Worm (Caenorhabditis elegans) whole organism, young adult: ENCODE data around the gene aexr-3.

Source experiments
- B0035.1 ChIP-seq: sonication (generic microtip); optimal IDR thresholded peaks from 2 replicates; lab custom pipeline; 2016; ENCODE audit warnings: missing genetic modification characterization, mild to moderate bottlenecking, missing compliant biosample characterization, missing genotype, missing genetic modification reagents
- B0336.3 ChIP-seq: fragments of 200-800 bp; sonication (Bioruptor generic); IDR thresholded peaks from 2 replicates; pipeline ENCODE4 v1.3.6; 2022; ENCODE audit warnings: missing genetic modification characterization, missing compliant biosample characterization
- F22D6.2 ChIP-seq: sonication (generic microtip); optimal IDR thresholded peaks from 2 replicates; lab custom pipeline; 2016; ENCODE audit warnings: mild to moderate bottlenecking, missing genetic modification characterization, missing compliant biosample characterization
- F39B2.1 ChIP-seq: fragments of 200-800 bp; sonication (Bioruptor generic); IDR thresholded peaks from 2 replicates; pipeline ENCODE4 v1.3.6; 2022; ENCODE audit warnings: missing genetic modification reagents, missing genetic modification characterization, missing compliant biosample characterization
- F49E8.2 ChIP-seq: sonication (generic microtip); optimal IDR thresholded peaks from 3 replicates; lab custom pipeline; 2017; ENCODE audit warnings: missing genetic modification characterization, mild to moderate bottlenecking, missing compliant biosample characterization, antibody characterized with exemption, moderate library complexity; ENCODE audit not compliant: insufficient read depth
- F57C9.4 ChIP-seq: sonication (generic microtip); optimal IDR thresholded peaks from 2 replicates; lab custom pipeline; 2017; ENCODE audit warnings: mild to moderate bottlenecking, missing genetic modification characterization, missing compliant biosample characterization
- Y53F4B.3 ChIP-seq: fragments of 200-800 bp; sonication (Bioruptor generic); IDR thresholded peaks from 2 replicates; pipeline ENCODE4 v1.3.6; 2022; ENCODE audit warnings: missing genetic modification reagents, missing genetic modification characterization, missing compliant biosample characterization
- Y53G8AR.9 ChIP-seq: fragments of 200-800 bp; sonication (Bioruptor generic); conservative IDR thresholded peaks from 2 replicates; pipeline ENCODE4 v1.3.6; 2022; ENCODE audit warnings: missing genetic modification reagents, missing genetic modification characterization, missing compliant biosample characterization
- Y95B8A.8 ChIP-seq: fragments of 200-800 bp; sonication (Bioruptor generic); IDR thresholded peaks from 2 replicates; pipeline ENCODE4 v1.3.6; 2022; ENCODE audit warnings: missing genetic modification reagents, missing genetic modification characterization, missing compliant biosample characterization
- ZK185.1 ChIP-seq: sonication (generic microtip); optimal IDR thresholded peaks from 2 replicates; lab custom pipeline; 2016; ENCODE audit warnings: mild to moderate bottlenecking, missing genetic modification characterization, missing compliant biosample characterization; ENCODE audit not compliant: poor library complexity, severe bottlenecking
- aptf-3 ChIP-seq: fragments of 200-800 bp; sonication (Bioruptor generic); IDR thresholded peaks from 2 replicates; pipeline ENCODE4 v1.3.6; 2022; ENCODE audit warnings: missing genetic modification characterization, missing compliant biosample characterization
- athp-1 ChIP-seq: sonication (generic microtip); optimal IDR thresholded peaks from 2 replicates; lab custom pipeline; 2017; ENCODE audit warnings: mild to moderate bottlenecking, missing genetic modification characterization, missing compliant biosample characterization
- cebp-1 ChIP-seq, 2 experiments: fragments of 200-800 bp in 1 of 2; sonication (Bioruptor generic) in 1 of 2; sonication (generic microtip) in 1 of 2; IDR thresholded peaks in 1 of 2; optimal IDR thresholded peaks in 1 of 2; 2 replicates each; pipeline versions ENCODE4 v1.3.6 to Lab custom; 2017 to 2022; ENCODE audit warnings: missing compliant biosample characterization in 2 of 2, missing genetic modification characterization in 2 of 2, mild to moderate bottlenecking in 1 of 2, missing genetic modification reagents in 1 of 2, moderate library complexity in 1 of 2
- ceh-27 ChIP-seq: fragments of 200-800 bp; sonication (Bioruptor generic); optimal IDR thresholded peaks from 2 replicates; lab custom pipeline; 2018; ENCODE audit warnings: mild to moderate bottlenecking, missing genetic modification characterization, moderate library complexity, missing compliant biosample characterization
- ceh-40 ChIP-seq: fragments of 200-800 bp; sonication (Bioruptor generic); IDR thresholded peaks from 2 replicates; pipeline ENCODE4 v1.3.6; 2022; ENCODE audit warnings: missing genetic modification characterization, missing compliant biosample characterization
- dox-1 ChIP-seq: fragments of 200-800 bp; sonication (Bioruptor generic); IDR thresholded peaks from 2 replicates; pipeline ENCODE4 v1.3.6; 2022; ENCODE audit warnings: missing genetic modification reagents, missing genetic modification characterization, missing compliant biosample characterization
- efl-1 ChIP-seq: fragments of 150-350 bp; optimal IDR thresholded peaks from 2 replicates; lab custom pipeline; 2014; ENCODE audit warnings: missing biosample characterization, missing genetic modification reagents, missing genetic modification characterization
- egl-44 ChIP-seq: fragments of 200-800 bp; sonication (Bioruptor generic); IDR thresholded peaks from 2 replicates; pipeline ENCODE4 v1.3.6; 2022; ENCODE audit warnings: missing genetic modification reagents, missing genetic modification characterization, missing compliant biosample characterization
- egrh-3 ChIP-seq: fragments of 200-800 bp; sonication (Bioruptor generic); IDR thresholded peaks from 2 replicates; pipeline ENCODE4 v1.3.6; 2022; ENCODE audit warnings: missing genetic modification reagents, missing genetic modification characterization, missing compliant biosample characterization
- him-1 ChIP-seq: sonication (generic microtip); optimal IDR thresholded peaks from 2 replicates; lab custom pipeline; 2016; ENCODE audit warnings: missing genotype, missing genetic modification reagents, missing genetic modification characterization, missing compliant biosample characterization
- hmg-1.2 ChIP-seq: fragments of 200-800 bp; sonication (Bioruptor generic); IDR thresholded peaks from 2 replicates; pipeline ENCODE4 v1.3.6; 2022; ENCODE audit warnings: missing genetic modification reagents, missing genetic modification characterization, missing compliant biosample characterization
- hmg-20 ChIP-seq: fragments of 200-800 bp; sonication (Bioruptor generic); IDR thresholded peaks from 2 replicates; pipeline ENCODE4 v1.3.6; 2022; ENCODE audit warnings: missing genetic modification reagents, missing genetic modification characterization, missing compliant biosample characterization
- let-607 ChIP-seq, 2 experiments: fragments of 200-800 bp in 1 of 2; sonication (Bioruptor generic) in 1 of 2; sonication (generic microtip) in 1 of 2; optimal IDR thresholded peaks; 2 replicates each; lab custom pipeline; 2016 to 2018; ENCODE audit warnings: mild to moderate bottlenecking in 2 of 2, missing compliant biosample characterization in 2 of 2, missing genetic modification characterization in 2 of 2, moderate library complexity in 2 of 2, missing genotype in 1 of 2
- lin-26 ChIP-seq: fragments of 200-800 bp; sonication (Bioruptor generic); IDR thresholded peaks from 2 replicates; pipeline ENCODE4 v1.3.6; 2022; ENCODE audit warnings: missing genetic modification reagents, missing genetic modification characterization, missing compliant biosample characterization
- lin-54 ChIP-seq: fragments of 200-800 bp; sonication (Bioruptor generic); optimal IDR thresholded peaks from 2 replicates; lab custom pipeline; 2018; ENCODE audit warnings: mild to moderate bottlenecking, missing genetic modification characterization, missing compliant biosample characterization
- madf-10 ChIP-seq: sonication (generic microtip); optimal IDR thresholded peaks from 2 replicates; lab custom pipeline; 2016; ENCODE audit warnings: mild to moderate bottlenecking, missing genetic modification characterization, missing compliant biosample characterization
- mxl-1 ChIP-seq: sonication (generic microtip); optimal IDR thresholded peaks from 2 replicates; lab custom pipeline; 2016; ENCODE audit warnings: missing genetic modification characterization, missing compliant biosample characterization
- nhr-120 ChIP-seq: fragments of 200-800 bp; sonication (Bioruptor generic); IDR thresholded peaks from 2 replicates; pipeline ENCODE4 v1.3.6; 2022; ENCODE audit warnings: missing genetic modification characterization, missing compliant biosample characterization
- nhr-80 ChIP-seq: sonication (generic microtip); optimal IDR thresholded peaks from 2 replicates; lab custom pipeline; 2016; ENCODE audit warnings: missing genetic modification characterization, missing compliant biosample characterization
- rec-8 ChIP-seq, 2 experiments: sonication (generic microtip); optimal IDR thresholded peaks; 2 replicates each; lab custom pipeline; 2016; ENCODE audit warnings: mild to moderate bottlenecking in 2 of 2, missing genetic modification characterization in 2 of 2, missing genetic modification reagents in 2 of 2, missing genotype in 2 of 2, missing biosample characterization in 1 of 2, missing compliant biosample characterization in 1 of 2, moderate library complexity in 1 of 2
- repo-1 ChIP-seq: sonication (generic microtip); optimal IDR thresholded peaks from 2 replicates; lab custom pipeline; 2017; ENCODE audit warnings: mild to moderate bottlenecking, missing genetic modification characterization, missing compliant biosample characterization
- rpc-1 ChIP-seq, 2 experiments: fragments of 150-350 bp in 1 of 2; sonication (generic microtip) in 1 of 2; optimal IDR thresholded peaks; 2 replicates each; lab custom pipeline; 2014 to 2018; ENCODE audit warnings: missing biosample characterization in 1 of 2, missing genetic modification characterization in 1 of 2, missing genetic modification reagents in 1 of 2, missing genotype in 1 of 2
- snpc-1.1 ChIP-seq: sonication (generic microtip); optimal IDR thresholded peaks from 2 replicates; lab custom pipeline; 2017; ENCODE audit warnings: missing genetic modification characterization, mild to moderate bottlenecking, missing compliant biosample characterization, antibody characterized with exemption, moderate library complexity, missing genotype, missing genetic modification reagents; ENCODE audit not compliant: insufficient read depth
- snpc-1.3 ChIP-seq: sonication (generic microtip); optimal IDR thresholded peaks from 2 replicates; lab custom pipeline; 2017; ENCODE audit warnings: missing genetic modification characterization, mild to moderate bottlenecking, missing compliant biosample characterization, antibody characterized with exemption, moderate library complexity, missing genotype, missing genetic modification reagents; ENCODE audit not compliant: insufficient read depth
- snpc-3.4 ChIP-seq: sonication (generic microtip); optimal IDR thresholded peaks from 2 replicates; lab custom pipeline; 2017; ENCODE audit warnings: missing genetic modification characterization, mild to moderate bottlenecking, missing compliant biosample characterization, antibody characterized with exemption, moderate library complexity, missing genotype, missing genetic modification reagents
- snpc-4 ChIP-seq, 5 experiments: fragments of 150-350 bp in 1 of 5; sonication (generic microtip) in 4 of 5; optimal IDR thresholded peaks; 2 replicates each; lab custom pipeline; 2014 to 2018; ENCODE audit warnings: missing genetic modification characterization in 5 of 5, missing biosample characterization in 3 of 5, antibody characterized with exemption in 2 of 5, mild to moderate bottlenecking in 2 of 5, missing compliant biosample characterization in 2 of 5, missing genotype in 2 of 5, moderate library complexity in 2 of 5, missing genetic modification reagents in 1 of 5
- tbp1 ChIP-seq: fragments of 200-800 bp; sonication (Bioruptor generic); optimal IDR thresholded peaks from 2 replicates; lab custom pipeline; 2018; ENCODE audit warnings: mild to moderate bottlenecking, missing genetic modification characterization, missing compliant biosample characterization
- tbx-9 ChIP-seq: sonication (generic microtip); optimal IDR thresholded peaks from 2 replicates; lab custom pipeline; 2016; ENCODE audit warnings: borderline replicate concordance, missing genetic modification characterization, inconsistent platforms, missing compliant biosample characterization
- zim-3 ChIP-seq: sonication (generic microtip); optimal IDR thresholded peaks from 2 replicates; lab custom pipeline; 2017; ENCODE audit warnings: mild to moderate bottlenecking, missing genetic modification characterization, moderate library complexity, missing compliant biosample characterization
- ztf-18 ChIP-seq: sonication (generic microtip); optimal IDR thresholded peaks from 2 replicates; lab custom pipeline; 2016; ENCODE audit warnings: missing genotype, mild to moderate bottlenecking, missing genetic modification characterization, missing compliant biosample characterization
- ztf-28 ChIP-seq: fragments of 200-800 bp; sonication (Bioruptor generic); IDR thresholded peaks from 2 replicates; pipeline ENCODE4 v1.3.6; 2022; ENCODE audit warnings: missing genetic modification reagents, missing genetic modification characterization, missing compliant biosample characterization

aexr-3 gene

DNA sequence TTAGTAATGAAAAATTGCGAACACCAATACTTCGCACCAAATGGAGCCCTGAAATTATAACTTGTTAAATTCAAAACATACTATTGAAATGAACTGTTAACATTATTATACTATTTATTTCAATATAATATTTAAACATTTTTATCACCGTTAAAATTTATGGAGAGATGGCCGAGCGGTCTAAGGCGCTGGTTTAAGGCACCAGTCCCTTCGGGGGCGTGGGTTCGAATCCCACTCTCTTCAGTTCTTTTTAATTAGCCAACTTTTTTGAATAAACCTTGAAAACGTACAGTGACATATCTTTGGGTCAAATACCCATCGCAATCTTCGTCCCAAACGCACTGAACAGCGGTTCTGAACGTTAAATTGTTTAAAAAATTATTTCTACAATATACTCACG, 21.6 kb downstream of the aexr-3 start (continued):
- TF ChIP-seq tbx-9 (tag; lab: Kevin White, UChicago), result no peak
- peak; percentile 35 for TF ChIP-seq repo-1 (tag; lab: Kevin White, UChicago)
- TF ChIP-seq mxl-1 (tag; lab: Kevin White, UChicago), result peak; percentile 20
- TF ChIP-seq tbp1 (GFP tag; lab: Kevin White, UChicago), result peak; percentile 89
- no peak for TF ChIP-seq cebp-1 (GFP tag; IDR thresholded peaks at IDR 0.05; lab: Robert Waterston, UW)
- TF ChIP-seq cebp-1 (tag; optimal IDR thresholded peaks at IDR 0.05; lab: Kevin White, UChicago), result peak; percentile 43
- no peak for TF ChIP-seq hmg-20 (GFP tag; lab: Robert Waterston, UW)
- TF ChIP-seq let-607 (tag; optimal IDR thresholded peaks at IDR 0.05; lab: Kevin White, UChicago), result peak in 1 of 2 experiments; percentile 18
- no peak for TF ChIP-seq ztf-28 (GFP tag; lab: Robert Waterston, UW)
- TF ChIP-seq egl-44, result 0 out of 2 replicates have a peak, but pooled peaks have one; percentile 58
- TF ChIP-seq hmg-1.2, result peak; percentile 53
- 0 out of 2 replicates have a peak, but pooled peaks have one; percentile 26 for TF ChIP-seq nhr-120
- TF ChIP-seq Y53G8AR.9 (GFP tag; lab: Robert Waterston, UW), result no peak; the same call in 1 of the 2 replicates
- no peak for TF ChIP-seq athp-1 (tag; lab: Kevin White, UChicago)
- TF ChIP-seq F39B2.1 (GFP tag; lab: Robert Waterston, UW), result no peak
- TF ChIP-seq B0336.3 (GFP tag; lab: Robert Waterston, UW), result no peak
- TF ChIP-seq ceh-40 (GFP tag; lab: Robert Waterston, UW), result peak; percentile 75; the same call in 1 of the 2 replicates
- TF ChIP-seq snpc-3.4 (tag; lab: Kevin White, UChicago), result peak; percentile 65
- TF ChIP-seq him-1, result peak; percentile 68
- TF ChIP-seq snpc-1.1 (tag; lab: Kevin White, UChicago), result peak; percentile 25
- TF ChIP-seq rpc-1 (optimal IDR thresholded peaks at IDR 0.05; lab: Kevin White, UChicago), result peak; percentile 82
- TF ChIP-seq rpc-1 (tag; optimal IDR thresholded peaks at IDR 0.05; lab: Kevin White, UChicago), result peak; percentile 91
- peak; percentile 18 for TF ChIP-seq B0035.1
- peak; percentile 6 for TF ChIP-seq F57C9.4 (tag; lab: Kevin White, UChicago)
- peak; percentile 56 for TF ChIP-seq madf-10 (tag; lab: Kevin White, UChicago)
- peak; percentile 46; the same call in 1 of the 2 replicates for TF ChIP-seq dox-1
- TF ChIP-seq efl-1, result peak; percentile 8
- no peak for TF ChIP-seq F49E8.2 (tag; lab: Kevin White, UChicago)
- no peak for TF ChIP-seq Y53F4B.3
- peak; percentile 75; the same call in 1 of the 2 replicates for TF ChIP-seq lin-26
- TF ChIP-seq zim-3 (tag; lab: Kevin White, UChicago), result no peak
- no peak for TF ChIP-seq Y95B8A.8 (GFP tag; lab: Robert Waterston, UW)
- 0 out of 2 replicates have a peak, but pooled peaks have one; percentile 32 for TF ChIP-seq aptf-3 (GFP tag; lab: Robert Waterston, UW)
- TF ChIP-seq ztf-18, result peak; percentile 62
- TF ChIP-seq egrh-3 (GFP tag; lab: Robert Waterston, UW), result 0 out of 2 replicates have a peak, but pooled peaks have one; percentile 7
- TF ChIP-seq F22D6.2 (tag; lab: Kevin White, UChicago), result no peak
- peak; percentile 17 for TF ChIP-seq ZK185.1 (tag; lab: Kevin White, UChicago)
- no peak for TF ChIP-seq nhr-80 (tag; lab: Kevin White, UChicago)
- peak; percentile 36 to 50 for TF ChIP-seq rec-8 (tag; optimal IDR thresholded peaks at IDR 0.05; lab: Kevin White, UChicago)
- no peak for TF ChIP-seq snpc-4 (GFP tag; optimal IDR thresholded peaks at IDR 0.05; lab: Kevin White, UChicago)
- TF ChIP-seq snpc-4 (tag; optimal IDR thresholded peaks at IDR 0.05; lab: Kevin White, UChicago), result peak in 2 of 4 experiments; percentile 9 to 66
- peak; percentile 39 for TF ChIP-seq lin-54 (GFP tag; lab: Kevin White, UChicago)
- TF ChIP-seq ceh-27 (GFP tag; lab: Kevin White, UChicago), result no peak
- peak; percentile 37 for TF ChIP-seq snpc-1.3 (tag; lab: Kevin White, UChicago)
